Worm (Caenorhabditis elegans) whole organism, late embryonic: ENCODE measurements around the gene ZK666.8.

Experiments used
- C08G9.2 ChIP-seq: sonication (generic microtip); optimal IDR thresholded peaks from 2 replicates; lab custom pipeline; 2016; ENCODE audit warnings: mild to moderate bottlenecking, missing genetic modification characterization, moderate library complexity, missing compliant biosample characterization
- C38D4.7 ChIP-seq: fragments of 200-800 bp; sonication (Bioruptor generic); optimal IDR thresholded peaks from 2 replicates; lab custom pipeline; 2018; ENCODE audit warnings: mild to moderate bottlenecking, missing genetic modification characterization, moderate library complexity, missing compliant biosample characterization
- K09A11.1 ChIP-seq: sonication (generic microtip); optimal IDR thresholded peaks from 2 replicates; lab custom pipeline; 2017; ENCODE audit warnings: antibody characterized with exemption, mild to moderate bottlenecking, missing genetic modification characterization, missing compliant biosample characterization; ENCODE audit not compliant: insufficient read depth
- T23F11.4 ChIP-seq: fragments of 200-800 bp; sonication (Bioruptor generic); optimal IDR thresholded peaks from 2 replicates; lab custom pipeline; 2018; ENCODE audit warnings: mild to moderate bottlenecking, missing genetic modification characterization, missing compliant biosample characterization
- ceh-14 ChIP-seq: sonication (generic microtip); optimal IDR thresholded peaks from 2 replicates; lab custom pipeline; 2016; ENCODE audit warnings: missing genotype, missing genetic modification characterization, missing compliant biosample characterization
- ceh-18 ChIP-seq: sonication (generic microtip); optimal IDR thresholded peaks from 2 replicates; lab custom pipeline; 2016; ENCODE audit warnings: missing genetic modification characterization, missing compliant biosample characterization
- ceh-19 ChIP-seq: fragments of 200-800 bp; sonication (Bioruptor generic); optimal IDR thresholded peaks from 2 replicates; lab custom pipeline; 2018; ENCODE audit warnings: mild to moderate bottlenecking, missing genetic modification characterization, missing compliant biosample characterization
- ceh-2 ChIP-seq: sonication (generic microtip); optimal IDR thresholded peaks from 2 replicates; lab custom pipeline; 2016; ENCODE audit warnings: missing genotype, missing genetic modification characterization, missing compliant biosample characterization
- ceh-30 ChIP-seq: fragments of 150-350 bp; optimal IDR thresholded peaks from 2 replicates; lab custom pipeline; 2014; ENCODE audit warnings: missing biosample characterization, missing genetic modification characterization
- ceh-9 ChIP-seq: sonication (generic microtip); optimal IDR thresholded peaks from 2 replicates; lab custom pipeline; 2016; ENCODE audit warnings: mild to moderate bottlenecking, missing genetic modification characterization, inconsistent platforms, missing compliant biosample characterization
- dmd-4 ChIP-seq: sonication (generic microtip); optimal IDR thresholded peaks from 2 replicates; lab custom pipeline; 2016; ENCODE audit warnings: borderline replicate concordance, missing genetic modification characterization, missing compliant biosample characterization
- dve-1 ChIP-seq: sonication (generic microtip); optimal IDR thresholded peaks from 2 replicates; lab custom pipeline; 2017; ENCODE audit warnings: antibody characterized with exemption, mild to moderate bottlenecking, missing genetic modification characterization, missing compliant biosample characterization
- elt-2 ChIP-seq: sonication (generic microtip); optimal IDR thresholded peaks from 2 replicates; lab custom pipeline; 2016; ENCODE audit warnings: missing genetic modification reagents, missing genetic modification characterization, missing compliant biosample characterization
- elt-4 ChIP-seq: sonication (generic microtip); optimal IDR thresholded peaks from 2 replicates; lab custom pipeline; 2016; ENCODE audit warnings: missing genetic modification characterization, missing compliant biosample characterization
- ets-4 ChIP-seq: sonication (generic microtip); optimal IDR thresholded peaks from 2 replicates; lab custom pipeline; 2016; ENCODE audit warnings: missing genetic modification characterization, missing compliant biosample characterization
- eyg-1 ChIP-seq: sonication (generic microtip); optimal IDR thresholded peaks from 2 replicates; lab custom pipeline; 2016; ENCODE audit warnings: missing genotype, missing genetic modification characterization, missing compliant biosample characterization
- fax-1 ChIP-seq: sonication (generic microtip); optimal IDR thresholded peaks from 2 replicates; lab custom pipeline; 2016; ENCODE audit warnings: missing genotype, missing genetic modification characterization, missing compliant biosample characterization
- fkh-10 ChIP-seq: fragments of 150-350 bp; optimal IDR thresholded peaks from 2 replicates; lab custom pipeline; 2014; ENCODE audit warnings: missing biosample characterization, missing genetic modification reagents, missing genetic modification characterization
- fkh-6 ChIP-seq: sonication (generic microtip); optimal IDR thresholded peaks from 2 replicates; lab custom pipeline; 2016; ENCODE audit warnings: missing genetic modification characterization, missing compliant biosample characterization
- gmeb-2 ChIP-seq: sonication (generic microtip); optimal IDR thresholded peaks from 2 replicates; lab custom pipeline; 2016; ENCODE audit warnings: missing genetic modification characterization, inconsistent platforms, missing compliant biosample characterization
- hlh-15 ChIP-seq: sonication (generic microtip); optimal IDR thresholded peaks from 2 replicates; lab custom pipeline; 2016; ENCODE audit warnings: missing genetic modification characterization, missing compliant biosample characterization
- hlh-30 ChIP-seq: sonication (generic microtip); optimal IDR thresholded peaks from 2 replicates; lab custom pipeline; 2017; ENCODE audit warnings: antibody characterized with exemption, missing genetic modification characterization, missing compliant biosample characterization; ENCODE audit not compliant: insufficient read depth
- lin-11 ChIP-seq: fragments of 200-800 bp; sonication (Bioruptor generic); optimal IDR thresholded peaks from 2 replicates; lab custom pipeline; 2018; ENCODE audit warnings: mild to moderate bottlenecking, missing genetic modification characterization, missing compliant biosample characterization
- mec-3 ChIP-seq: sonication (generic microtip); optimal IDR thresholded peaks from 2 replicates; lab custom pipeline; 2016; ENCODE audit warnings: borderline replicate concordance, missing genetic modification characterization, missing compliant biosample characterization
- nfya-1 ChIP-seq: sonication (generic microtip); optimal IDR thresholded peaks from 2 replicates; lab custom pipeline; 2017; ENCODE audit warnings: missing genetic modification characterization, mild to moderate bottlenecking, missing compliant biosample characterization, antibody characterized with exemption, moderate library complexity
- nhr-11 ChIP-seq: fragments of 150-350 bp; optimal IDR thresholded peaks from 2 replicates; lab custom pipeline; 2014; ENCODE audit warnings: missing biosample characterization, missing genetic modification characterization
- npax-4 ChIP-seq: sonication (generic microtip); optimal IDR thresholded peaks from 2 replicates; lab custom pipeline; 2016; ENCODE audit warnings: missing genetic modification characterization, missing compliant biosample characterization
- pqm-1 ChIP-seq: sonication (generic microtip); optimal IDR thresholded peaks from 2 replicates; lab custom pipeline; 2016; ENCODE audit warnings: missing genetic modification characterization, missing compliant biosample characterization
- tbx-7 ChIP-seq: sonication (generic microtip); optimal IDR thresholded peaks from 2 replicates; lab custom pipeline; 2016; ENCODE audit warnings: missing genotype, missing genetic modification characterization, missing compliant biosample characterization
- ttx-3 ChIP-seq: sonication (generic microtip); optimal IDR thresholded peaks from 2 replicates; lab custom pipeline; 2016; ENCODE audit warnings: missing genetic modification reagents, missing genetic modification characterization, missing compliant biosample characterization
- unc-3 ChIP-seq, 2 experiments: fragments of 200-800 bp in 1 of 2; sonication (Bioruptor generic) in 1 of 2; sonication (generic microtip) in 1 of 2; conservative IDR thresholded peaks in 1 of 2; optimal IDR thresholded peaks in 1 of 2; 2 replicates each; pipeline versions ENCODE4 v1.3.6 to Lab custom; 2016 to 2022; ENCODE audit warnings: missing compliant biosample characterization in 2 of 2, missing genetic modification characterization in 2 of 2, missing genetic modification reagents in 1 of 2
- unc-86 ChIP-seq: sonication (generic microtip); optimal IDR thresholded peaks from 2 replicates; lab custom pipeline; 2016; ENCODE audit warnings: missing genetic modification characterization, missing compliant biosample characterization
- zip-5 ChIP-seq: sonication (generic microtip); optimal IDR thresholded peaks from 2 replicates; lab custom pipeline; 2016; ENCODE audit warnings: missing genetic modification characterization, missing compliant biosample characterization

The ZK666.8 gene

DNA sequence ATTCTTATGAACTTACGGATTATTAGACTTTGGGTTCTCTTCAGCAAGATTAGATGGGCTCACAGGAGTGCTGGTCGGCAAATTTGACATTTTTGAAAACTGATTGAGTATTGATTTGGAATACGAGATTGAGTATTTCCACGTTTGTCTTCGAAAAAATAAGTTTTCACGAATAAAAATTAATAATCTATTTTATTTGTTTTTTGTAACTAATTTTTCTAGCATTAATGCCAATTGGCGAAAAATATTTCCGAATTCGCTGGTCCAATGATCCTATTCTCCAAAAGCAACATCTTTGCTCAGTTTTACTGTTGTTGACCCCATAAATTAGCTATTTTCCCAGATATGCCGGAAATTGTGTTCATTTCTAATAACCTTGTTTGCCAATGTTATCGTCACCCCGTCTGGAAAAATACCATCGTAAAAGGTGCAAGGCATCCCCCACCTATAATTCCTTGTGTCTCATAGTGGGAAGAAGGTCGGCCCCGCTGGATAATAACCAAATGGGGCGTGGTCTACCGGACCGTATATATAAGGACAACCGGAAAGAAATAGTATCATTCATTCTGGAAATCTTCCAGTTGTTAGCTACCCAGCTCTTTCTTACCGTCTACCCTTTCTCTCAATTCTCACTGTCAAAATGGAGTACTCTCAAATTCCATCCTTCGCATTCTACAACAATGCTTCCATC lies 28.6 kb downstream of the ZK666.8 start, which contains the start of the genes ZK673.6 and sdz-37:
Gene ZK673.6 (minus strand): TSS at position 101 of the 691 bp plus-strand sequence.
Gene sdz-37 (plus strand): TSS at position 641 of the 691 bp plus-strand sequence.
- no peak for TF ChIP-seq fkh-10
- no peak for TF ChIP-seq dmd-4
- TF ChIP-seq zip-5 (tag; lab: Kevin White, UChicago), result no peak
- TF ChIP-seq ceh-18 (tag; lab: Kevin White, UChicago), result no peak
- TF ChIP-seq nfya-1 (tag; lab: Kevin White, UChicago), result no peak
- TF ChIP-seq ceh-30, result no peak
- no peak for TF ChIP-seq npax-4 (tag; lab: Kevin White, UChicago)
- no peak for TF ChIP-seq fkh-6 (tag; lab: Kevin White, UChicago)
- no peak for TF ChIP-seq eyg-1 (tag; lab: Kevin White, UChicago)
- no peak for TF ChIP-seq dve-1 (tag; lab: Kevin White, UChicago)
- TF ChIP-seq ttx-3, result no peak
- no peak for TF ChIP-seq ceh-9
- TF ChIP-seq hlh-15 (tag; lab: Kevin White, UChicago), result no peak
- TF ChIP-seq ceh-14 (tag; lab: Kevin White, UChicago), result no peak
- no peak for TF ChIP-seq T23F11.4 (GFP tag; lab: Kevin White, UChicago)
- no peak for TF ChIP-seq pqm-1
- TF ChIP-seq, all 69 proteins: peak for 0

DNA sequence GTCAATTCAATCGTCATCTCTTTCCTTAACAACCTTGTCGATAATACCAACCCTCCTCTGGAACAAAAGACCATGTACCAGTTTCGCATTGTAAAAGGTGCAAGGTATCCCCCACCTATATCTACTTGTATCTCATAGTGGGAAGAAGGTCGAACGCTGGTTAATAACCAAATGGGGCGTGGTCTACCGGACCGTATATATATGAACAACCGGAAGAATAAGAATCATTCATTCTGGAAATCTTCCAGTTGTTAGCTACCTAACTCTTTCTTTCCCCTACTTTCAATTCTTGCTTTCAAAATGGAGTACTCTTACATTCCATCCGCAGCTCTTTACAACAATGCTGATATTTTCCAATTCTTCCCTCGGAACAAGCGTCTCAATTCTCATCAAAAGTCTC lies 31.7 kb downstream of the ZK666.8 start, which contains the start of gene ZK673.5:
Gene ZK673.5 (plus strand): TSS at position 301 of the 400 bp plus-strand sequence.
- TF ChIP-seq unc-3 (GFP tag; conservative IDR thresholded peaks at IDR 0.05; lab: Robert Waterston, UW), result no peak
- no peak for TF ChIP-seq unc-3 (tag; optimal IDR thresholded peaks at IDR 0.05; lab: Kevin White, UChicago)
- TF ChIP-seq fkh-6 (tag; lab: Kevin White, UChicago), result no peak
- TF ChIP-seq fax-1, result no peak
- no peak for TF ChIP-seq ceh-14 (tag; lab: Kevin White, UChicago)
- no peak for TF ChIP-seq ets-4 (tag; lab: Kevin White, UChicago)
- TF ChIP-seq ceh-19, result no peak
- TF ChIP-seq elt-4 (tag; lab: Kevin White, UChicago), result no peak
- TF ChIP-seq fkh-10, result no peak
- TF ChIP-seq gmeb-2 (tag; lab: Kevin White, UChicago), result no peak
- no peak for TF ChIP-seq K09A11.1 (tag; lab: Kevin White, UChicago)
- no peak for TF ChIP-seq mec-3 (tag; lab: Kevin White, UChicago)
- TF ChIP-seq lin-11 (tag; lab: Kevin White, UChicago), result no peak
- TF ChIP-seq nhr-11 (tag; lab: Kevin White, UChicago), result no peak
- no peak for TF ChIP-seq hlh-30
- TF ChIP-seq C08G9.2 (tag; lab: Kevin White, UChicago), result no peak
- no peak for TF ChIP-seq unc-86 (tag; lab: Kevin White, UChicago)

DNA sequence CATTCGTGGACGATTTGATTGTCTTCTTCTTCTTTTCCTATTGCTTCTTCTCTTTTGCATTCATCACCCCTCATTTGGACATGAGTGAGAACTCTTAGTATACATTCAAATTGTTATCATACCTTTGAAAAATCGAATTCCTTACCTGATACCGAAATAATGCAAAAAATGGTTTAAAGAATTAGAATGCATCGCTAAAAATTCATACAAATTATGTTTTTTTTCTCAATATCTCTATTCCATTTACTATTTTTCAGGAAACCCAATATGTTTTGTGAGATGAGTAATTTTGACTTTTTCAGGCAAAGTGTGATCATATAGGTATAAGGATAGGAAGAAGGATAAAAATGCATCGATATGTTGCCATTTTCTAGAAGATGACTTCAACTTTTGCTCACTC lies 36.0 kb downstream of the ZK666.8 start, which contains the start of gene ZK673.11:
Gene ZK673.11 (plus strand): TSS at position 301 of the 400 bp plus-strand sequence.
- no peak for TF ChIP-seq unc-86 (tag; lab: Kevin White, UChicago)
- no peak for TF ChIP-seq elt-2 (tag; lab: Kevin White, UChicago)
- no peak for TF ChIP-seq ceh-2 (tag; lab: Kevin White, UChicago)
- TF ChIP-seq C38D4.7 (GFP tag; lab: Kevin White, UChicago), result no peak
- TF ChIP-seq hlh-15 (tag; lab: Kevin White, UChicago), result no peak
- TF ChIP-seq, all 69 proteins: peak for 0

DNA sequence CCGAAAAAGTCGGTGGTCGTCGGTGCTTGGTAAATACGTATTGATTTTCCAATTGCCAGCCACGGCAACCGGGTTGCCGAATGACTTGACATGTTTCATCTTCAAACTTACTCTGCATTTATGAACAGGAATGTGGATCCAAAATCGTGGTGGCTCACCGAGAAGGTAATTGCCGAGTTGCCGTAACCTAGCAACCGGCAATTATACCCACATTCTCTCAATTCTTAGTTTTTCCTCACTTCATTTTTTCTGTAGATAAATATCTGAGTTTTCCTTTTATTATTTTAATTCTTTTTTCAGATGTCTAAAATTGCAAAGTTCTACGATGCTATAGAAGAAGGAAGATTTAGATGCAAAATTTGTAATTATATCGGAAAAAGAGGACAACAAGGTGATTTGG lies 40.3 kb downstream of the ZK666.8 start, which contains the start of gene ZK673.4:
Gene ZK673.4 (plus strand): TSS at position 301 of the 400 bp plus-strand sequence.
- TF ChIP-seq tbx-7 (tag; lab: Kevin White, UChicago) (no peak), dmd-4 (no peak)
